Worm (Caenorhabditis elegans) whole organism, L1 larva: ENCODE results near the gene srd-30.

Source experiments
- C04F5.9 ChIP-seq: sonication (generic microtip); optimal IDR thresholded peaks from 2 replicates; lab custom pipeline; 2016; ENCODE audit warnings: missing genetic modification characterization, missing compliant biosample characterization
- C34B4.2 ChIP-seq: sonication (generic microtip); optimal IDR thresholded peaks from 2 replicates; lab custom pipeline; 2017; ENCODE audit warnings: mild to moderate bottlenecking, missing genetic modification characterization, missing compliant biosample characterization
- Y116A8C.19 ChIP-seq: sonication (generic microtip); optimal IDR thresholded peaks from 2 replicates; lab custom pipeline; 2016; ENCODE audit warnings: missing compliant biosample characterization, missing genetic modification characterization, borderline replicate concordance
- aha-1 ChIP-seq: fragments of 150-350 bp; optimal IDR thresholded peaks from 2 replicates; lab custom pipeline; 2014; ENCODE audit warnings: missing biosample characterization, missing genetic modification characterization
- ama-1 ChIP-seq: fragments of 150-350 bp; optimal IDR thresholded peaks from 2 replicates; lab custom pipeline; 2014
- blmp-1 ChIP-seq: fragments of 150-350 bp; optimal IDR thresholded peaks from 2 replicates; lab custom pipeline; 2014; ENCODE audit warnings: missing biosample characterization, missing genetic modification characterization
- ceh-63 ChIP-seq: fragments of 200-800 bp; sonication (Bioruptor generic); optimal IDR thresholded peaks from 2 replicates; lab custom pipeline; 2018; ENCODE audit warnings: mild to moderate bottlenecking, missing genetic modification characterization, missing compliant biosample characterization
- ceh-88 ChIP-seq: fragments of 200-800 bp; sonication (Bioruptor generic); IDR thresholded peaks from 2 replicates; pipeline ENCODE4 v1.3.6; 2022; ENCODE audit warnings: missing genetic modification characterization, missing compliant biosample characterization
- efl-1 ChIP-seq, 4 experiments: fragments of 150-350 bp; optimal IDR thresholded peaks in 3 of 4; peaks in 1 of 4; 1 replicate in 1 of 4; 2 replicates in 3 of 4; lab custom pipeline; 2014; ENCODE audit warnings: missing biosample characterization in 2 of 4, missing genetic modification characterization in 2 of 4, missing genetic modification reagents in 2 of 4
- egl-13 ChIP-seq: sonication (generic microtip); optimal IDR thresholded peaks from 2 replicates; lab custom pipeline; 2016; ENCODE audit warnings: missing genotype, missing genetic modification reagents, missing genetic modification characterization, missing compliant biosample characterization
- egl-27 ChIP-seq, 2 experiments: fragments of 150-350 bp in 1 of 2; sonication (generic microtip); optimal IDR thresholded peaks; 3 replicates each; lab custom pipeline; 2017 to 2018; ENCODE audit warnings: missing biosample characterization in 2 of 2, missing genetic modification characterization in 2 of 2, missing genetic modification reagents in 2 of 2
- ets-5 ChIP-seq: fragments of 200-800 bp; sonication (Bioruptor generic); IDR thresholded peaks from 2 replicates; pipeline ENCODE4 v1.3.6; 2022; ENCODE audit warnings: missing genetic modification characterization, missing compliant biosample characterization
- fkh-10 ChIP-seq: sonication (generic microtip); optimal IDR thresholded peaks from 2 replicates; lab custom pipeline; 2017; ENCODE audit warnings: missing biosample characterization, missing genetic modification reagents, missing genetic modification characterization
- fkh-4 ChIP-seq: sonication (generic microtip); optimal IDR thresholded peaks from 2 replicates; lab custom pipeline; 2016; ENCODE audit warnings: missing compliant biosample characterization, missing genetic modification characterization, borderline replicate concordance
- fkh-8 ChIP-seq: sonication (generic microtip); optimal IDR thresholded peaks from 2 replicates; lab custom pipeline; 2016; ENCODE audit warnings: mild to moderate bottlenecking, missing genetic modification characterization, missing compliant biosample characterization
- grh-1 ChIP-seq: fragments of 200-800 bp; sonication (Bioruptor generic); IDR thresholded peaks from 2 replicates; pipeline ENCODE4 v1.3.6; 2022; ENCODE audit warnings: missing genetic modification reagents, missing genetic modification characterization, missing compliant biosample characterization
- hpl-2 ChIP-seq: fragments of 150-350 bp; optimal IDR thresholded peaks from 2 replicates; lab custom pipeline; 2014; ENCODE audit warnings: missing biosample characterization, missing genetic modification reagents, missing genetic modification characterization
- jun-1 ChIP-seq: fragments of 150-350 bp; optimal IDR thresholded peaks from 2 replicates; lab custom pipeline; 2014; ENCODE audit warnings: missing biosample characterization, missing genetic modification reagents, missing genetic modification characterization
- mab-9 ChIP-seq: fragments of 200-800 bp; sonication (Bioruptor generic); IDR thresholded peaks from 2 replicates; pipeline ENCODE4 v1.3.6; 2022; ENCODE audit warnings: missing genetic modification reagents, missing genetic modification characterization, missing compliant biosample characterization
- nhr-11 ChIP-seq: fragments of 150-350 bp; optimal IDR thresholded peaks from 2 replicates; lab custom pipeline; 2014; ENCODE audit warnings: missing biosample characterization, missing genetic modification characterization
- nhr-20 ChIP-seq: sonication (generic microtip); optimal IDR thresholded peaks from 2 replicates; lab custom pipeline; 2016; ENCODE audit warnings: mild to moderate bottlenecking, missing genetic modification characterization, missing compliant biosample characterization
- nhr-28 ChIP-seq: fragments of 150-350 bp; optimal IDR thresholded peaks from 2 replicates; lab custom pipeline; 2014; ENCODE audit warnings: missing biosample characterization, missing genetic modification characterization
- nhr-84 ChIP-seq: sonication (generic microtip); optimal IDR thresholded peaks from 2 replicates; lab custom pipeline; 2017; ENCODE audit warnings: missing biosample characterization, missing genetic modification characterization
- nhr-85 ChIP-seq: sonication (generic microtip); peaks from one replicate; lab custom pipeline; 2016; ENCODE audit warnings: missing genetic modification characterization, inconsistent platforms, missing compliant biosample characterization
- pqm-1 ChIP-seq: sonication (generic microtip); optimal IDR thresholded peaks from 3 replicates; lab custom pipeline; 2017; ENCODE audit warnings: missing biosample characterization, missing genetic modification characterization
- rnt-1 ChIP-seq: sonication (generic microtip); optimal IDR thresholded peaks from 2 replicates; lab custom pipeline; 2016; ENCODE audit warnings: mild to moderate bottlenecking, missing genetic modification characterization, moderate library complexity, missing compliant biosample characterization
- skn-1 ChIP-seq: fragments of 150-350 bp; optimal IDR thresholded peaks from 2 replicates; lab custom pipeline; 2014; ENCODE audit warnings: missing biosample characterization, missing genetic modification characterization
- snpc-4 ChIP-seq: fragments of 150-350 bp; optimal IDR thresholded peaks from 2 replicates; lab custom pipeline; 2014; ENCODE audit warnings: missing biosample characterization, missing genetic modification characterization
- snu-23 ChIP-seq: sonication (generic microtip); optimal IDR thresholded peaks from 2 replicates; lab custom pipeline; 2016; ENCODE audit warnings: missing genetic modification characterization, missing compliant biosample characterization
- sox-4 ChIP-seq: sonication (generic microtip); optimal IDR thresholded peaks from 2 replicates; lab custom pipeline; 2016; ENCODE audit warnings: missing genetic modification characterization, missing compliant biosample characterization
- tbx-2 ChIP-seq: sonication (generic microtip); optimal IDR thresholded peaks from 2 replicates; lab custom pipeline; 2016; ENCODE audit warnings: missing genetic modification characterization, missing compliant biosample characterization
- unc-130 ChIP-seq: fragments of 150-350 bp; optimal IDR thresholded peaks from 2 replicates; lab custom pipeline; 2017; ENCODE audit warnings: missing biosample characterization, missing genetic modification characterization, inconsistent platforms
- unc-30 ChIP-seq: sonication (generic microtip); optimal IDR thresholded peaks from 2 replicates; lab custom pipeline; 2017; ENCODE audit warnings: missing biosample characterization, missing genetic modification characterization
- unc-86 ChIP-seq: sonication (generic microtip); optimal IDR thresholded peaks from 2 replicates; lab custom pipeline; 2016; ENCODE audit warnings: missing genetic modification characterization, missing compliant biosample characterization
- unc-98 ChIP-seq: fragments of 200-800 bp; sonication (Bioruptor generic); IDR thresholded peaks from 2 replicates; pipeline ENCODE4 v1.3.6; 2022; ENCODE audit warnings: missing genetic modification characterization, missing compliant biosample characterization
- xbp-1 ChIP-seq: sonication (generic microtip); optimal IDR thresholded peaks from 2 replicates; lab custom pipeline; 2016; ENCODE audit warnings: missing genetic modification characterization, missing compliant biosample characterization
- zip-4 ChIP-seq: fragments of 200-800 bp; sonication (Bioruptor generic); optimal IDR thresholded peaks from 2 replicates; lab custom pipeline; 2018; ENCODE audit warnings: mild to moderate bottlenecking, missing genetic modification characterization, moderate library complexity, missing compliant biosample characterization

Gene srd-30

DNA sequence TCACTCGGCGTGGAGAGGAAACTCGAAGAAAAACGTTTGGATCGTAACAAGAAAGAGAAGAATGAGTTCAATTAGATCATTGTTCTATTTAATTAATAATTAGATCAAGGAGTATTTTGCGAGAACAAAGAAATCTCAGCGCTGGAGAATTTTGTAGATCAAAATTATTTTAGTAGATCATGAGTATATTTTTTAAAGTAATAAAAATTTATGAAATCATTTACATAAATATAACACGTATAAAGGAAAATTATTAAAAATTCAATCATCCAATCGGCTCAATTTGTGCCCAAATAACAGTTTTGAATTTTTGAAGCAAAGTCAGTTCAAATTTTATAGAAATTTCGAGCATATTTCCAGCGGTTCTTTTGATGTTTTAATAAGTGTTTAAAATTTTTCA, 5.5 kb upstream of the srd-30 start, which contains the start of gene C50E3.13:
TSS of gene C50E3.13 (minus strand) at position 101 of the 400 bp plus-strand sequence.
- no peak for TF ChIP-seq xbp-1 (tag; lab: Kevin White, UChicago)
- no peak for TF ChIP-seq efl-1 (optimal IDR thresholded peaks at IDR 0.05; lab: Kevin White, UChicago)
- no peak for TF ChIP-seq efl-1 (GFP tag; optimal IDR thresholded peaks at IDR 0.05 in 1 of 2; lab: Kevin White, UChicago)
- TF ChIP-seq unc-98 (GFP tag; lab: Robert Waterston, UW): no peak
- TF ChIP-seq snu-23: no peak
- TF ChIP-seq tbx-2: no peak
- TF ChIP-seq zip-4: no peak
- TF ChIP-seq ceh-88 (GFP tag; lab: Robert Waterston, UW): no peak
- TF ChIP-seq ama-1 (lab: Kevin White, UChicago): no peak

DNA sequence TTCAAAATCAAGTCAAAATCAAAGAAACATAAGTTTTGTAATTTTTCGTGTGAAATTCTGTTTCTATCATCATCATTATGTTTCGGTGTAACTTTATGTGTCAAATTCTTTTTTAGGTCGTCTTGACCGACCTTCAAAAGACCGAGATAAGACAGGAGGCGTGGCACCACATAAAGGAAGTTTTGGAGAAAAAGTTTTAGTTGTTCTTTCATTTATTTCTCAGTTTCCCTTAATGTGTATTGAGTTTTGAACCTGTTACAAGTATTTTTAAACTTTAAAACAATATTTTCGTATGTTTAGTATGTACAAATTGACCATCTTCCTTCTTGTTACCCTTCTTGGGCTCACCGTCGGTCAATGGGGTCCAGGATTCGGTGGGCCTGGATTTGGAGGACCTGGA, 5.0 kb upstream of the srd-30 start, which contains the start of gene grsp-4:
TSS of gene grsp-4 (plus strand) at position 301 of the 400 bp plus-strand sequence.
- no peak for TF ChIP-seq nhr-20 (tag; lab: Kevin White, UChicago)
- peak; percentile 48 for TF ChIP-seq nhr-85 (tag; lab: Kevin White, UChicago)
- TF ChIP-seq blmp-1 (tag; lab: Kevin White, UChicago): peak; percentile 52
- no peak for TF ChIP-seq nhr-11 (tag; lab: Kevin White, UChicago)
- TF ChIP-seq fkh-4: no peak
- no peak for TF ChIP-seq egl-13 (tag; lab: Kevin White, UChicago)

DNA sequence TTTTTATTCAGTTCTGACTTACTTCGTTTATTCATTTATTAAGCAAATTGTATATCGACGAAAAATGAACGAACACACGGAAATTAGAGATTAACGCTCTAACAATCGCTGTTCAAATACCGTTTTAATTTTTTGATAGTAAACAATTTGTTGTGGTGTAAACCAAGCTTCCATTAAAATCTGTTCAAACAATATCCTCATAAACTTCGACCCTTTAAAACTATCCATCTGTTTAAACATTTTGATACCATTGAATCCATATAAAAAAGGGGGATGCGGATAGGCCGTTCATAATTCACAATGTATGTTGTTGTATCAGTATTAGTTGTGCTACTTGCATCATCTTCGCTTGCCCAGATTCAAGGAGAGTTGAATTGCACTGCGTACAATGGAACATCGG, 3.1 kb upstream of the srd-30 start, which contains the start of gene F07C4.6:
TSS of gene F07C4.6 (plus strand) at position 301 of the 400 bp plus-strand sequence.
- TF ChIP-seq C34B4.2 (no peak), nhr-85 (tag; lab: Kevin White, UChicago) (no peak), C04F5.9 (tag; lab: Kevin White, UChicago) (no peak), egl-27 (tag; optimal IDR thresholded peaks at IDR 0.05; lab: Kevin White, UChicago) (no peak), grh-1 (no peak), jun-1 (no peak), blmp-1 (tag; lab: Kevin White, UChicago) (no peak), nhr-11 (tag; lab: Kevin White, UChicago) (no peak)

DNA sequence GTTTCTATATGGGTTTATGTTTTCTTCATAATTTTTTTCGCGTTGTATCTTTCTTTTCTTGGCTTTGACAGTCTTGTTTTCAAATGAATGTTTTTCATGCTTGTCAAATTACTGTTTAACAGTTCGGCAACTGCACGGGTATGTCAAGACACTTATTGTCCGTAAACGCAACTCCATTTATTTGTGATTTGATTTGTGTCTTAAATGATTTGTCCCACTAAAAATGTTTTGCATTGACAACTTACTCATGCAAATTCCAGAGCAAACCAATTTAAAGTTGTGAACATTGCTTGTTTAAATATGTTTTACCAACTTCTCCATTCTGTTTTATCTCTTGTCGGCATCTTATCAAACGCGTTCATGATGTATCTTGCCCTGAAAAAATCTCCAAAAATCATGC, 2.1 kb downstream of the srd-30 start, which contains the start of gene srd-25:
TSS of gene srd-25 (plus strand) at position 301 of the 400 bp plus-strand sequence.
- TF ChIP-seq hpl-2 (GFP tag; lab: Kevin White, UChicago) (no peak), unc-30 (no peak), unc-86 (tag; lab: Kevin White, UChicago) (no peak), ceh-63 (GFP tag; lab: Kevin White, UChicago) (no peak), pqm-1 (tag; lab: Kevin White, UChicago) (no peak)
- TF ChIP-seq, all 84 proteins: peak for 0

DNA sequence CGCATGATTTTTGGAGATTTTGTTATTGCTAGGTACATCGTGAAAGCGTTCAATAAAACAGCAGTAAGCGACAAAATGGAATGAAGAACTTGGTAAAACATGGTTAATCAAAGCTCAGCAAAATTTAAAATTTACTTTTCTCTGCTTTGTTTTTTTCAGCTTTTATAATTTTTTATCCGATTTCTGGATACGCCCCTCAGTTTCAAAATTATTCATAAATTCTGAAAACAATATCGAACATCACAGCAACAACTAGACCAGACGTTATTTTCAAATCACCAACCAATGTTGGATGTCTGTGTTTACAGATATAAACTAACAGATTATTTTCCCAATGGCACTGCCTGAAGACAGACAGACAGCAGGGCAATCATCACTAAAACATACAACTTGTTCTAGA, 5.1 kb downstream of the srd-30 start, which contains the start of gene srd-31:
TSS of gene srd-31 (minus strand) at position 101 of the 400 bp plus-strand sequence.
- TF ChIP-seq nhr-85 (tag; lab: Kevin White, UChicago) (no peak), skn-1 (tag; lab: Kevin White, UChicago) (no peak), unc-130 (no peak), blmp-1 (tag; lab: Kevin White, UChicago) (no peak), zip-4 (no peak), nhr-20 (tag; lab: Kevin White, UChicago) (no peak), nhr-84 (tag; lab: Kevin White, UChicago) (no peak), snpc-4 (tag; lab: Kevin White, UChicago) (no peak), C04F5.9 (tag; lab: Kevin White, UChicago) (no peak)
- TF ChIP-seq, all 84 proteins: peak for 0

DNA sequence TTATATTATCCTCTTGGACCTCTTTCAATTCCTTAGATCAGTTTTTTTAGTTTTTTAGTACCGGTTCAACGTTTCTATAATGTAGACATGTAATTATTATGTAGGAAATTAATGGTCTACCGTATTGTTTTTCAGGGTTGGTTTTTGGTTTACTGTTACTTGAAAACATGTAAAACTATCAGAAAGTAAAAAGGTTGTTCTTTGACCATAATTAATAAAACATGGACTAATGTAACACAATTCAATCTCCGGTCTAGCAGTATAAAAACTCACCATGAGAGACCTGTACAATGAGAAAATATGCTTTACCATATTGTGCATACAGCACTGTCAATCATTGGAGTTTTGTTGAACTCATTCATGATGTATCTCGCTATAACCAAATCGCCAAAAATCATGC, 5.9 kb downstream of the srd-30 start, which contains the start of gene srd-29:
TSS of gene srd-29 (plus strand) at position 301 of the 400 bp plus-strand sequence.
- TF ChIP-seq rnt-1: no peak
- TF ChIP-seq fkh-8: no peak
- no peak for TF ChIP-seq nhr-84 (tag; lab: Kevin White, UChicago)
- no peak for TF ChIP-seq sox-4
- no peak for TF ChIP-seq ets-5
- TF ChIP-seq zip-4: no peak
- no peak for TF ChIP-seq Y116A8C.19 (tag; lab: Kevin White, UChicago)
- no peak for TF ChIP-seq mab-9 (GFP tag; lab: Robert Waterston, UW)
- TF ChIP-seq fkh-10 (GFP tag; lab: Kevin White, UChicago): no peak
- TF ChIP-seq nhr-28: no peak
- TF ChIP-seq pqm-1 (tag; lab: Kevin White, UChicago): no peak
- TF ChIP-seq jun-1: no peak
- no peak for TF ChIP-seq aha-1 (tag; lab: Kevin White, UChicago)
- TF ChIP-seq unc-130: no peak
- no peak for TF ChIP-seq tbx-2
- TF ChIP-seq unc-98 (GFP tag; lab: Robert Waterston, UW): no peak
